Fruit fly (Drosophila melanogaster): ENCODE measurements around the gene CG32107.

DNA sequence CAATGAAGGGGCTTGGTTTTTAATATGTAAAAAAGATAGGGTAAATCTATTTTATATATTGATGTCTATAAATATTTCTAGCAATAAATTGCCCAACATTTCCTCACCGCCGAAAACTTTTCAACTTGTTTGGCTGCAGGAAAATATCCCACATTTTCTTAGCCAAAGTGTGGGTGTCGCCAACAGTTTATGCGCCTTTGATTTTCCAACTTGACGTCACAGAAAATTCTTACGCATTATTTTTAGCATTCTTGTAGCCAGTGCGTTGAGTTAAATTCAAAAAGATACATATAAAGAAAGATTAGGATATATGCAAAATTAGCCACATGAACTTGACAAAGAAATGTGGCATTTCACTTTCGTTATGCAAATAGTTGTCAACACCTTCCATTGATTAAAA is 21.2 kb downstream of the CG32107 start:
- TF ChIP-seq CG7101 (tag; optimal IDR thresholded peaks at IDR 0.05) (no peak), toe (GFP tag; optimal IDR thresholded peaks at IDR 0.05) (no peak), cnc (optimal IDR thresholded peaks at IDR 0.05) (no peak), Clk (GFP tag; optimal IDR thresholded peaks at IDR 0.05) (no peak), cic (GFP tag; optimal IDR thresholded peaks at IDR 0.05) (no peak), CG11617 (GFP tag; optimal IDR thresholded peaks at IDR 0.05) (no peak), CG12768 (GFP tag; optimal IDR thresholded peaks at IDR 0.05) (no peak), kay (GFP tag; ENCODE audit: borderline replicate concordance) (peak; percentile 43), Mnt (GFP tag; optimal IDR thresholded peaks at IDR 0.05) (no peak), pad (GFP tag; optimal IDR thresholded peaks at IDR 0.05) (no peak), tj (GFP tag; optimal IDR thresholded peaks at IDR 0.05) (no peak), Hr96 (GFP tag; optimal IDR thresholded peaks at IDR 0.05) (no peak)

Measured in whole organism, adult.